In the genomic region with DNA sequence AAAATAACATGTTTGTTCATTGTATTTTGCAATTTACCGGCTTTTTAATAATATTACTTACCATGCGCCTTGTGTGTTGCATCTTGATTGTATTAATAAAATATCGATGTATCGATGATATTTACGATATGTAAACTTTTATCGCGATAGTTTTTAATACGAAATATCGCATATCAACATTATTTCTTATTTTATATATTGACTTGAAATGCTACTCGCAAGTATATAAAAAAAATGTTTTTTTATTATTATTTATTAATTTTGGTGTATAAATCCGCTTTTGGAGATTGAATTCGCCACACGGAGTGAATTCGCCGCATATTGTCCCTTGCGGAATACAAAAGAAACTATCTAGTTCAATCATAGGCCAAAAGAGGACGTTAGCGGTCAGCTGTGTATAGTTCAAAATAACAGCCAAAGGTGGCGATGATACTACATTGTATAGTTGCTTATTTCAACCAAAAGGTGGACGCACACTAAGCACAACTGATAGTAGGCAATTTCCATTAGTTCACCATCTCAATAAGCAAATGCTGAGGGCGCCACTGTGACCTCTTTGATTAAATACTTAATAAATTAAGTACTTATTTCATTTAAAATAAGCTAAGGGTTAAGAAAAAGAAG, we compare ENCODE assay signal across 1 fruit fly cellular context.
A peak's percentile ranks its signal among the peaks of the same experiment; 100 is the strongest.
TF ChIP-seq lines count a peak whose summit lies in the region.

mtSSB (minus strand) TSS at position 96 of the 624 bp plus-strand sequence.

TF ChIP-seq in whole organism, embryonic, 481 proteins besides CTCF, POLR2A, EP300 and RAD21 (continued from another document and continues in another):
- TF ChIP-seq tgo (GFP tag; IDR thresholded peaks at IDR 0.05; lab: Robert Waterston, UW) (peak; percentile 88), MTF-1 (GFP tag; optimal IDR thresholded peaks at IDR 0.05; lab: Kevin White, UChicago; ENCODE audit: borderline replicate concordance) (peak; percentile 90), Hr78 (GFP tag; optimal IDR thresholded peaks at IDR 0.05; lab: Kevin White, UChicago) (peak in 1 of 2 experiments; percentile 57), CG4617 (GFP tag; optimal IDR thresholded peaks at IDR 0.05; lab: Kevin White, UChicago; ENCODE audit: borderline replicate concordance) (peak; percentile 72), kah (GFP tag; optimal IDR thresholded peaks at IDR 0.05; lab: Kevin White, UChicago) (no peak), Sox100B (GFP tag; optimal IDR thresholded peaks at IDR 0.05; lab: Kevin White, UChicago) (peak; percentile 18), CG33213 (GFP tag; optimal IDR thresholded peaks at IDR 0.05; lab: Kevin White, UChicago) (peak; percentile 94), H15 (GFP tag; IDR thresholded peaks at IDR 0.05; lab: Robert Waterston, UW) (peak; percentile 87), Atf-2 (GFP tag; optimal IDR thresholded peaks at IDR 0.05; lab: Kevin White, UChicago) (peak; percentile 89), eve (GFP tag; optimal IDR thresholded peaks at IDR 0.05; lab: Kevin White, UChicago) (no peak), B-H2 (GFP tag; optimal IDR thresholded peaks at IDR 0.05; lab: Kevin White, UChicago) (peak; percentile 81), CG17359 (tag; optimal IDR thresholded peaks at IDR 0.05; lab: Kevin White, UChicago) (peak; percentile 93), CG15514 (GFP tag; optimal IDR thresholded peaks at IDR 0.05; lab: Kevin White, UChicago) (peak; percentile 86), disco-r (GFP tag; optimal IDR thresholded peaks at IDR 0.05; lab: Kevin White, UChicago) (peak; percentile 63), CG13775 (GFP tag; optimal IDR thresholded peaks at IDR 0.05; lab: Kevin White, UChicago) (peak; percentile 54), pnt (GFP tag; optimal IDR thresholded peaks at IDR 0.05; lab: Kevin White, UChicago) (peak; percentile 86), lab (GFP tag; optimal IDR thresholded peaks at IDR 0.05; lab: Kevin White, UChicago) (peak; percentile 90), CG7987 (GFP tag; optimal IDR thresholded peaks at IDR 0.05; lab: Kevin White, UChicago) (peak; percentile 94), exex (tag; optimal IDR thresholded peaks at IDR 0.05; lab: Kevin White, UChicago) (peak; percentile 63), corto (GFP tag; optimal IDR thresholded peaks at IDR 0.05; lab: Kevin White, UChicago) (peak; percentile 15), CG8478 (optimal IDR thresholded peaks at IDR 0.05; lab: Kevin White, UChicago) (no peak), hkb (optimal IDR thresholded peaks at IDR 0.05; lab: Kevin White, UChicago) (no peak), hkb (GFP tag; IDR thresholded peaks at IDR 0.05; lab: Robert Waterston, UW) (peak; percentile 83), CG3995 (GFP tag; optimal IDR thresholded peaks at IDR 0.05; lab: Kevin White, UChicago) (peak; percentile 29), Fer3 (tag; optimal IDR thresholded peaks at IDR 0.05; lab: Kevin White, UChicago) (peak; percentile 85), CG18619 (GFP tag; optimal IDR thresholded peaks at IDR 0.05; lab: Kevin White, UChicago) (peak; percentile 75), CG5245 (GFP tag; optimal IDR thresholded peaks at IDR 0.05; lab: Kevin White, UChicago) (peak; percentile 96), NfI (GFP tag; optimal IDR thresholded peaks at IDR 0.05; lab: Kevin White, UChicago) (peak; percentile 82), crc (GFP tag; optimal IDR thresholded peaks at IDR 0.05; lab: Kevin White, UChicago) (peak; percentile 57), amos (GFP tag; IDR thresholded peaks at IDR 0.05; lab: Robert Waterston, UW; ENCODE audit: partially characterized antibody) (peak; percentile 99), CG11085 (GFP tag; IDR thresholded peaks at IDR 0.05; lab: Robert Waterston, UW) (peak; percentile 86), CG9876 (GFP tag; optimal IDR thresholded peaks at IDR 0.05; lab: Kevin White, UChicago) (peak; percentile 88), CG10959 (GFP tag; IDR thresholded peaks at IDR 0.05; lab: Robert Waterston, UW) (peak; percentile 93), Hr3 (GFP tag; optimal IDR thresholded peaks at IDR 0.05; lab: Kevin White, UChicago) (peak; percentile 90), ssp (GFP tag; IDR thresholded peaks at IDR 0.05; lab: Robert Waterston, UW) (peak; percentile 84), CG17912 (GFP tag; optimal IDR thresholded peaks at IDR 0.05; lab: Kevin White, UChicago) (peak; percentile 91), Nf-YC (tag; optimal IDR thresholded peaks at IDR 0.05; lab: Kevin White, UChicago) (peak; percentile 73), HmgZ (tag; optimal IDR thresholded peaks at IDR 0.05; lab: Kevin White, UChicago) (peak; percentile 85), Med (GFP tag; lab: Kevin White, UChicago) (peak; percentile 98), CG6272 (GFP tag; IDR thresholded peaks at IDR 0.05; lab: Robert Waterston, UW) (peak; percentile 50), grn (GFP tag; optimal IDR thresholded peaks at IDR 0.05; lab: Kevin White, UChicago) (peak; percentile 69), CG8944 (GFP tag; optimal IDR thresholded peaks at IDR 0.05; lab: Kevin White, UChicago) (peak; percentile 92), H2.0 (GFP tag; IDR thresholded peaks at IDR 0.05; lab: Robert Waterston, UW) (peak; percentile 89), chm (GFP tag; IDR thresholded peaks at IDR 0.05; lab: Robert Waterston, UW) (peak; percentile 93), HHEX (GFP tag; optimal IDR thresholded peaks at IDR 0.05; lab: Kevin White, UChicago) (peak; percentile 81), Optix (GFP tag; IDR thresholded peaks at IDR 0.05; lab: Robert Waterston, UW) (peak; percentile 90), CG1233 (GFP tag; optimal IDR thresholded peaks at IDR 0.05; lab: Kevin White, UChicago) (peak; percentile 71), CG8765 (GFP tag; IDR thresholded peaks at IDR 0.05; lab: Robert Waterston, UW) (peak; percentile 74; the same call in 1 of the 2 replicates), CG6254 (GFP tag; optimal IDR thresholded peaks at IDR 0.05; lab: Kevin White, UChicago) (peak; percentile 25), CG10565 (GFP tag; optimal IDR thresholded peaks at IDR 0.05; lab: Kevin White, UChicago) (no peak), row (GFP tag; IDR thresholded peaks at IDR 0.05; lab: Robert Waterston, UW) (peak; percentile 62), CG10267 (tag; optimal IDR thresholded peaks at IDR 0.05; lab: Kevin White, UChicago) (peak; percentile 87), CG18262 (tag; optimal IDR thresholded peaks at IDR 0.05; lab: Kevin White, UChicago) (peak; percentile 74), scrt (GFP tag; optimal IDR thresholded peaks at IDR 0.05; lab: Kevin White, UChicago) (peak; percentile 68), MESR4 (GFP tag; optimal IDR thresholded peaks at IDR 0.05; lab: Kevin White, UChicago) (no peak), sr (GFP tag; IDR thresholded peaks at IDR 0.05; lab: Robert Waterston, UW) (peak; percentile 89), gem (tag; optimal IDR thresholded peaks at IDR 0.05; lab: Kevin White, UChicago) (peak; percentile 80), en (GFP tag; optimal IDR thresholded peaks at IDR 0.05; lab: Kevin White, UChicago) (peak; percentile 59), CG12744 (GFP tag; optimal IDR thresholded peaks at IDR 0.05; lab: Kevin White, UChicago) (peak; percentile 80), fd3F (GFP tag; optimal IDR thresholded peaks at IDR 0.05; lab: Kevin White, UChicago) (peak; percentile 78), rib (GFP tag; IDR thresholded peaks at IDR 0.05; lab: Robert Waterston, UW) (peak; percentile 68), CG9215 (GFP tag; IDR thresholded peaks at IDR 0.05; lab: Robert Waterston, UW) (peak; percentile 69), Abd-B (GFP tag; optimal IDR thresholded peaks at IDR 0.05; lab: Kevin White, UChicago) (peak; percentile 46), tna (GFP tag; IDR thresholded peaks at IDR 0.05; lab: Robert Waterston, UW; ENCODE audit: partially characterized antibody) (peak; percentile 98), CG14965 (GFP tag; optimal IDR thresholded peaks at IDR 0.05; lab: Kevin White, UChicago; ENCODE audit: borderline replicate concordance) (peak; percentile 72), Doc2 (GFP tag; IDR thresholded peaks at IDR 0.05; lab: Robert Waterston, UW) (peak; percentile 62), CG31388 (GFP tag; optimal IDR thresholded peaks at IDR 0.05; lab: Kevin White, UChicago) (peak; percentile 64), Elba2 (GFP tag; optimal IDR thresholded peaks at IDR 0.05; lab: Kevin White, UChicago) (peak; percentile 58), CG6791 (GFP tag; IDR thresholded peaks at IDR 0.05; lab: Robert Waterston, UW; ENCODE audit: partially characterized antibody) (peak; percentile 98), usp (GFP tag; optimal IDR thresholded peaks at IDR 0.05; lab: Kevin White, UChicago) (no peak), CG3726 (GFP tag; IDR thresholded peaks at IDR 0.05; lab: Robert Waterston, UW) (peak; percentile 90), CG9817 (tag; optimal IDR thresholded peaks at IDR 0.05; lab: Kevin White, UChicago) (peak; percentile 87), cg (GFP tag; optimal IDR thresholded peaks at IDR 0.05; lab: Kevin White, UChicago) (peak; percentile 63), CG12071 (GFP tag; optimal IDR thresholded peaks at IDR 0.05; lab: Kevin White, UChicago) (peak; percentile 68), unpg (GFP tag; optimal IDR thresholded peaks at IDR 0.05; lab: Kevin White, UChicago) (peak; percentile 76), lbe (GFP tag; optimal IDR thresholded peaks at IDR 0.05; lab: Kevin White, UChicago) (peak; percentile 88), mld (GFP tag; IDR thresholded peaks at IDR 0.05; lab: Robert Waterston, UW; ENCODE audit: partially characterized antibody) (peak; percentile 96), CG31441 (GFP tag; IDR thresholded peaks at IDR 0.05; lab: Robert Waterston, UW) (peak; percentile 59), CG11247 (GFP tag; IDR thresholded peaks at IDR 0.05; lab: Robert Waterston, UW) (peak; percentile 96), pb (GFP tag; optimal IDR thresholded peaks at IDR 0.05; lab: Kevin White, UChicago) (peak; percentile 70), Vsx1 (GFP tag; optimal IDR thresholded peaks at IDR 0.05; lab: Kevin White, UChicago) (peak; percentile 73), CG13296 (GFP tag; optimal IDR thresholded peaks at IDR 0.05; lab: Kevin White, UChicago) (peak; percentile 39), dpn (GFP tag; optimal IDR thresholded peaks at IDR 0.05; lab: Kevin White, UChicago) (peak; percentile 89 to 93), HLH3B (GFP tag; IDR thresholded peaks at IDR 0.05; lab: Robert Waterston, UW) (peak; percentile 86), tll (GFP tag; optimal IDR thresholded peaks at IDR 0.05; lab: Kevin White, UChicago) (no peak), Dip2 (GFP tag; IDR thresholded peaks at IDR 0.05; lab: Robert Waterston, UW) (no peak), CG18764 (GFP tag; optimal IDR thresholded peaks at IDR 0.05; lab: Kevin White, UChicago) (peak; percentile 89), org-1 (GFP tag; optimal IDR thresholded peaks at IDR 0.05; lab: Kevin White, UChicago) (peak; percentile 78), CG16813 (GFP tag; IDR thresholded peaks at IDR 0.05; lab: Robert Waterston, UW; ENCODE audit: partially characterized antibody) (peak; percentile 98), twi (tag; optimal IDR thresholded peaks at IDR 0.05; lab: Kevin White, UChicago) (peak; percentile 68), aop (GFP tag; IDR thresholded peaks at IDR 0.05; lab: Robert Waterston, UW) (peak; percentile 61; the same call in 1 of the 2 replicates), MBD-R2 (GFP tag; IDR thresholded peaks at IDR 0.05; lab: Robert Waterston, UW) (peak; percentile 68), shn (GFP tag; optimal IDR thresholded peaks at IDR 0.05; lab: Kevin White, UChicago) (peak; percentile 82), dan (GFP tag; IDR thresholded peaks at IDR 0.05; lab: Robert Waterston, UW) (peak; percentile 47; the same call in 1 of the 2 replicates), pum (GFP tag; optimal IDR thresholded peaks at IDR 0.05; lab: Kevin White, UChicago) (peak; percentile 90), phol (tag; optimal IDR thresholded peaks at IDR 0.05; lab: Kevin White, UChicago) (peak; percentile 65), slp2 (GFP tag; optimal IDR thresholded peaks at IDR 0.05; lab: Kevin White, UChicago) (peak; percentile 79), NFAT (GFP tag; IDR thresholded peaks at IDR 0.05; lab: Robert Waterston, UW) (peak; percentile 99), Atf6 (GFP tag; IDR thresholded peaks at IDR 0.05; lab: Robert Waterston, UW) (peak; percentile 83), nom (GFP tag; optimal IDR thresholded peaks at IDR 0.05; lab: Kevin White, UChicago) (no peak), peb (GFP tag; IDR thresholded peaks at IDR 0.05; lab: Robert Waterston, UW) (peak; percentile 64; the same call in 1 of the 2 replicates), btn (GFP tag; optimal IDR thresholded peaks at IDR 0.05; lab: Kevin White, UChicago) (peak; percentile 85), ken (GFP tag; IDR thresholded peaks at IDR 0.05; lab: Robert Waterston, UW) (peak; percentile 91), CG3407 (GFP tag; optimal IDR thresholded peaks at IDR 0.05; lab: Kevin White, UChicago) (peak; percentile 72), Usf (GFP tag; optimal IDR thresholded peaks at IDR 0.05; lab: Kevin White, UChicago) (peak; percentile 28), ara (GFP tag; IDR thresholded peaks at IDR 0.05; lab: Robert Waterston, UW) (peak; percentile 80), CG32532 (GFP tag; IDR thresholded peaks at IDR 0.05; lab: Robert Waterston, UW) (peak; percentile 98), Sox102F (GFP tag; optimal IDR thresholded peaks at IDR 0.05; lab: Kevin White, UChicago) (peak; percentile 90), emc (GFP tag; optimal IDR thresholded peaks at IDR 0.05; lab: Kevin White, UChicago) (peak; percentile 56), jing (GFP tag; optimal IDR thresholded peaks at IDR 0.05; lab: Kevin White, UChicago) (no peak), CG15601 (tag; optimal IDR thresholded peaks at IDR 0.05; lab: Kevin White, UChicago) (peak; percentile 66), jumu (GFP tag; optimal IDR thresholded peaks at IDR 0.05; lab: Kevin White, UChicago) (peak; percentile 77), CG9727 (GFP tag; optimal IDR thresholded peaks at IDR 0.05; lab: Kevin White, UChicago) (peak; percentile 77), sob (GFP tag; IDR thresholded peaks at IDR 0.05; lab: Robert Waterston, UW) (peak; percentile 91), CG18476 (GFP tag; optimal IDR thresholded peaks at IDR 0.05; lab: Kevin White, UChicago) (peak; percentile 59), CG10274 (GFP tag; optimal IDR thresholded peaks at IDR 0.05; lab: Kevin White, UChicago) (peak; percentile 19), Xrp1 (GFP tag; IDR thresholded peaks at IDR 0.05; lab: Robert Waterston, UW) (peak; percentile 60; the same call in 1 of the 2 replicates), CG7963 (GFP tag; IDR thresholded peaks at IDR 0.05; lab: Robert Waterston, UW; ENCODE audit: partially characterized antibody) (peak; percentile 98), CG15479 (GFP tag; optimal IDR thresholded peaks at IDR 0.05; lab: Kevin White, UChicago) (no peak), TFAM (GFP tag; optimal IDR thresholded peaks at IDR 0.05; lab: Kevin White, UChicago) (peak; percentile 13), Dll (GFP tag; IDR thresholded peaks at IDR 0.05; lab: Robert Waterston, UW; ENCODE audit: partially characterized antibody) (peak; percentile 100), Spps (tag; optimal IDR thresholded peaks at IDR 0.05; lab: Kevin White, UChicago) (peak; percentile 41)
